Worm (Caenorhabditis elegans) whole organism, L4/young adult: ENCODE results near the gene sea-2.

Source experiments
- W03F9.2 ChIP-seq: fragments of 150-350 bp; optimal IDR thresholded peaks from 2 replicates; lab custom pipeline; 2014; ENCODE audit warnings: missing biosample characterization, missing genetic modification characterization
- dao-5 ChIP-seq: sonication (generic microtip); optimal IDR thresholded peaks from 2 replicates; lab custom pipeline; 2016; ENCODE audit warnings: missing genotype, missing genetic modification characterization, moderate library complexity, missing compliant biosample characterization
- him-1 ChIP-seq: sonication (generic microtip); optimal IDR thresholded peaks from 2 replicates; lab custom pipeline; 2016; ENCODE audit warnings: missing genotype, missing genetic modification reagents, missing genetic modification characterization, missing compliant biosample characterization

sea-2 gene

ce11 chrII:3996005-3996404 lies 45.8 kb downstream of the sea-2 start, which contains the start of gene clc-22:
TSS of gene clc-22 (minus strand) at chrII:3996075.
- TF ChIP-seq dao-5 (tag; lab: Kevin White, UChicago) (no peak), W03F9.2 (tag; lab: Kevin White, UChicago) (no peak), him-1 (tag; lab: Kevin White, UChicago) (no peak)

- TF ChIP-seq W03F9.2 (tag; lab: Kevin White, UChicago), result no peak
- TF ChIP-seq him-1 (tag; lab: Kevin White, UChicago), result no peak
- no peak for TF ChIP-seq dao-5 (tag; lab: Kevin White, UChicago)
Observed at ce11 chrII:3999537-3999936, 49.4 kb downstream of the sea-2 start.

- TF ChIP-seq him-1 (tag; lab: Kevin White, UChicago) (no peak), dao-5 (tag; lab: Kevin White, UChicago) (no peak), W03F9.2 (tag; lab: Kevin White, UChicago) (no peak)
Observed at ce11 chrII:4000430-4000829, 50.3 kb downstream of the sea-2 start.

ce11 chrII:4002134-4002533 lies 52.0 kb downstream of the sea-2 start:
- TF ChIP-seq him-1 (tag; lab: Kevin White, UChicago) (no peak), dao-5 (tag; lab: Kevin White, UChicago) (no peak), W03F9.2 (tag; lab: Kevin White, UChicago) (no peak)

ce11 chrII:4004614-4005013 lies 54.4 kb downstream of the sea-2 start, which contains the start of gene ephx-1:
TSS of gene ephx-1 (plus strand) at chrII:4004914.
- TF ChIP-seq dao-5 (tag; lab: Kevin White, UChicago) (no peak), W03F9.2 (tag; lab: Kevin White, UChicago) (no peak), him-1 (tag; lab: Kevin White, UChicago) (no peak)

- no peak for TF ChIP-seq W03F9.2 (tag; lab: Kevin White, UChicago)
- no peak for TF ChIP-seq dao-5 (tag; lab: Kevin White, UChicago)
- no peak for TF ChIP-seq him-1 (tag; lab: Kevin White, UChicago)
Observed at ce11 chrII:4007972-4008371, 57.8 kb downstream of the sea-2 start.

ce11 chrII:4011518-4011917 lies 61.3 kb downstream of the sea-2 start:
- TF ChIP-seq him-1 (tag; lab: Kevin White, UChicago) (no peak), W03F9.2 (tag; lab: Kevin White, UChicago) (no peak), dao-5 (tag; lab: Kevin White, UChicago) (no peak)

- TF ChIP-seq dao-5 (tag; lab: Kevin White, UChicago), result no peak
- no peak for TF ChIP-seq W03F9.2 (tag; lab: Kevin White, UChicago)
- TF ChIP-seq him-1 (tag; lab: Kevin White, UChicago), result no peak
Observed at ce11 chrII:4018617-4019016, 68.4 kb downstream of the sea-2 start, which contains the start of gene K07D4.6. TSS of gene K07D4.6 (minus strand) at chrII:4018717.
